Worm (Caenorhabditis elegans): ENCODE results near the gene srh-48.

- no peak for TF ChIP-seq med-1 (GFP tag; optimal IDR thresholded peaks at IDR 0.05; ENCODE audit: insufficient read depth)
- no peak for TF ChIP-seq ztf-23 (GFP tag; IDR thresholded peaks at IDR 0.05)
- TF ChIP-seq flt-1 (GFP tag; IDR thresholded peaks at IDR 0.05), result no peak
- TF ChIP-seq cog-1 (tag; optimal IDR thresholded peaks at IDR 0.05), result no peak
- TF ChIP-seq T22C8.4 (GFP tag; IDR thresholded peaks at IDR 0.05), result no peak
- no peak for TF ChIP-seq tab-1 (GFP tag; IDR thresholded peaks at IDR 0.05)
- TF ChIP-seq ref-1 (GFP tag; conservative IDR thresholded peaks at IDR 0.05), result no peak
These were observed 7.5 kb upstream of the srh-48 start, which contains the start of gene C06C3.3 for ce11 chrII:9372393-9372792.

Data from whole organism, midembryonic.